Comparison of ENCODE assay signal across 3 worm cellular contexts in genomic region chrX:7800370-7800769, ce11.
A peak's percentile ranks its signal among the peaks of the same experiment; 100 is the strongest.
TF ChIP-seq lines count a peak whose summit lies in the region.

No protein-coding gene starts in this region.

TF ChIP-seq in whole organism, L3 larva, 47 proteins besides CTCF, POLR2A, EP300 and RAD21:
- TF ChIP-seq elt-2 (tag; optimal IDR thresholded peaks at IDR 0.05; lab: Kevin White, UChicago) (peak; percentile 1), mdl-1 (tag; optimal IDR thresholded peaks at IDR 0.05; lab: Kevin White, UChicago) (no peak)

TF ChIP-seq in whole organism, L4 larva, 104 proteins besides CTCF, POLR2A, EP300 and RAD21:
- 0 out of 2 replicates have a peak, but pooled peaks have one; percentile 13 for TF ChIP-seq php-3 (GFP tag; IDR thresholded peaks at IDR 0.05; lab: Robert Waterston, UW)
- no peak for TF ChIP-seq nhr-77 (tag; optimal IDR thresholded peaks at IDR 0.05; lab: Kevin White, UChicago)
- no peak for TF ChIP-seq ceh-82 (tag; optimal IDR thresholded peaks at IDR 0.05; lab: Kevin White, UChicago)
- TF ChIP-seq hlh-11 (tag; optimal IDR thresholded peaks at IDR 0.05; lab: Kevin White, UChicago) = no peak
- TF ChIP-seq daf-16 (GFP tag; optimal IDR thresholded peaks at IDR 0.05; lab: Kevin White, UChicago) = no peak
- TF ChIP-seq daf-16 (tag; optimal IDR thresholded peaks at IDR 0.05; lab: Kevin White, UChicago) = peak; percentile 57
- no peak for TF ChIP-seq fos-1 (tag; optimal IDR thresholded peaks at IDR 0.05; lab: Kevin White, UChicago)
- no peak for TF ChIP-seq hmg-1.1 (GFP tag; IDR thresholded peaks at IDR 0.05; lab: Robert Waterston, UW)
- TF ChIP-seq unc-62 (GFP tag; optimal IDR thresholded peaks at IDR 0.05 in 1 of 2; lab: Kevin White, UChicago) = peak in 1 of 2 experiments; percentile 59
- no peak for TF ChIP-seq unc-62 (tag; optimal IDR thresholded peaks at IDR 0.05; lab: Kevin White, UChicago)

TF ChIP-seq in whole organism, young adult, 124 proteins besides CTCF, POLR2A, EP300 and RAD21:
- TF ChIP-seq tbx-9 (tag; optimal IDR thresholded peaks at IDR 0.05; lab: Kevin White, UChicago; ENCODE audit: borderline replicate concordance) = no peak
- TF ChIP-seq cebp-1 (GFP tag; IDR thresholded peaks at IDR 0.05; lab: Robert Waterston, UW) = no peak
- TF ChIP-seq cebp-1 (tag; optimal IDR thresholded peaks at IDR 0.05; lab: Kevin White, UChicago) = no peak
- no peak for TF ChIP-seq nhr-179 (tag; optimal IDR thresholded peaks at IDR 0.05; lab: Kevin White, UChicago)
- TF ChIP-seq snpc-4 (GFP tag; optimal IDR thresholded peaks at IDR 0.05; lab: Kevin White, UChicago) = no peak
- no peak for TF ChIP-seq snpc-4 (tag; optimal IDR thresholded peaks at IDR 0.05; lab: Kevin White, UChicago)
- no peak for TF ChIP-seq F23B12.7 (tag; optimal IDR thresholded peaks at IDR 0.05; lab: Kevin White, UChicago; ENCODE audit: insufficient read depth)
- no peak for TF ChIP-seq nhr-90 (tag; optimal IDR thresholded peaks at IDR 0.05; lab: Kevin White, UChicago)
- TF ChIP-seq ccch-3 (GFP tag; optimal IDR thresholded peaks at IDR 0.05; lab: Kevin White, UChicago) = no peak
- peak; percentile 15 for TF ChIP-seq nhr-80 (tag; optimal IDR thresholded peaks at IDR 0.05; lab: Kevin White, UChicago)
- no peak for TF ChIP-seq hlh-26 (GFP tag; conservative IDR thresholded peaks at IDR 0.05; lab: Robert Waterston, UW)
